Fruit fly (Drosophila melanogaster) whole organism, embryonic: ENCODE results near the gene ND-B17.

Source experiments
- Atf6 ChIP-seq: fragments of 200-800 bp; sonication (Bioruptor generic); IDR thresholded peaks from 2 replicates; pipeline ENCODE4 v1.3.6; 2022; ENCODE audit warnings: missing biosample characterization, missing genetic modification characterization
- CG11247 ChIP-seq: fragments of 200-800 bp; sonication (Bioruptor generic); IDR thresholded peaks from 2 replicates; pipeline ENCODE4 v1.3.6; 2022; ENCODE audit warnings: missing biosample characterization, missing genetic modification characterization
- CG14667 ChIP-seq: fragments of 200-800 bp; sonication (Bioruptor generic); IDR thresholded peaks from 2 replicates; pipeline ENCODE4 v1.3.6; 2022; ENCODE audit warnings: missing biosample characterization, missing genetic modification characterization
- CG14860 ChIP-seq: fragments of 200-800 bp; sonication (Bioruptor generic); IDR thresholded peaks from 3 replicates; pipeline ENCODE4 v1.3.6; 2022; ENCODE audit warnings: missing biosample characterization, missing genetic modification characterization; ENCODE audit not compliant: partially characterized antibody
- CG15073 ChIP-seq: fragments of 200-800 bp; sonication (Bioruptor generic); optimal IDR thresholded peaks from 2 replicates; lab custom pipeline; 2016; ENCODE audit warnings: missing biosample characterization, missing genetic modification characterization
- CG15269 ChIP-seq: fragments of 200-800 bp; sonication (Bioruptor generic); optimal IDR thresholded peaks from 2 replicates; lab custom pipeline; 2018; ENCODE audit warnings: missing biosample characterization, mild to moderate bottlenecking, missing genetic modification characterization, moderate library complexity
- CG1603 ChIP-seq: fragments of 200-800 bp; sonication (Bioruptor generic); optimal IDR thresholded peaks from 2 replicates; lab custom pipeline; 2019; ENCODE audit warnings: missing biosample characterization, mild to moderate bottlenecking, missing genetic modification characterization, moderate library complexity
- CG16813 ChIP-seq: fragments of 200-800 bp; sonication (Bioruptor generic); IDR thresholded peaks from 3 replicates; pipeline ENCODE4 v1.3.6; 2022; ENCODE audit warnings: missing biosample characterization, missing genetic modification characterization; ENCODE audit not compliant: partially characterized antibody
- CG17328 ChIP-seq: fragments of 200-800 bp; sonication (Bioruptor generic); IDR thresholded peaks from 2 replicates; pipeline ENCODE4 v1.3.6; 2022; ENCODE audit warnings: missing biosample characterization, missing genetic modification characterization
- CG18262 ChIP-seq: fragments of 200-800 bp; optimal IDR thresholded peaks from 3 replicates; lab custom pipeline; 2019; ENCODE audit warnings: missing biosample characterization, mild to moderate bottlenecking, missing genetic modification characterization, moderate library complexity
- CG34422 ChIP-seq: fragments of 200-800 bp; sonication (Bioruptor generic); IDR thresholded peaks from 3 replicates; pipeline ENCODE4 v1.3.6; 2022; ENCODE audit warnings: missing biosample characterization, missing genetic modification characterization
- CG5245 ChIP-seq: fragments of 200-800 bp; sonication (Bioruptor generic); optimal IDR thresholded peaks from 3 replicates; lab custom pipeline; 2016; ENCODE audit warnings: missing biosample characterization, missing genetic modification characterization
- CG6254 ChIP-seq: fragments of 200-800 bp; sonication (Bioruptor generic); optimal IDR thresholded peaks from 3 replicates; lab custom pipeline; 2017; ENCODE audit warnings: mild to moderate bottlenecking, missing biosample characterization, missing genetic modification reagents, missing genetic modification characterization
- CG7745 ChIP-seq: fragments of 200-800 bp; sonication (Bioruptor generic); optimal IDR thresholded peaks from 2 replicates; lab custom pipeline; 2018; ENCODE audit warnings: missing biosample characterization, mild to moderate bottlenecking, missing genetic modification characterization, moderate library complexity
- CG8089 ChIP-seq: fragments of 200-800 bp; sonication (Bioruptor generic); optimal IDR thresholded peaks from 3 replicates; lab custom pipeline; 2016; ENCODE audit warnings: missing biosample characterization, missing genetic modification characterization
- CG8944 ChIP-seq: fragments of 200-800 bp; sonication (Bioruptor generic); optimal IDR thresholded peaks from 3 replicates; lab custom pipeline; 2016; ENCODE audit warnings: missing biosample characterization, missing genetic modification characterization
- CG9609 ChIP-seq: fragments of 200-800 bp; sonication (Bioruptor generic); optimal IDR thresholded peaks from 3 replicates; lab custom pipeline; 2016; ENCODE audit warnings: missing biosample characterization, missing genetic modification characterization
- Dek ChIP-seq: fragments of 200-800 bp; sonication (Bioruptor generic); optimal IDR thresholded peaks from 3 replicates; lab custom pipeline; 2019; ENCODE audit warnings: missing biosample characterization, mild to moderate bottlenecking, missing genetic modification characterization, moderate library complexity
- Drgx ChIP-seq: fragments of 200-800 bp; sonication (Bioruptor generic); IDR thresholded peaks from 2 replicates; pipeline ENCODE4 v1.3.6; 2022; ENCODE audit warnings: missing biosample characterization, missing genetic modification characterization
- ERR ChIP-seq: fragments of 200-800 bp; sonication (Bioruptor generic); optimal IDR thresholded peaks from 2 replicates; lab custom pipeline; 2016; ENCODE audit warnings: missing biosample characterization, missing genetic modification characterization
- Eip74EF ChIP-seq, 2 experiments: fragments of 200-800 bp in 1 of 2; fragments of >200 bp in 1 of 2; sonication (Bioruptor generic) in 1 of 2; optimal IDR thresholded peaks; 2 replicates each; lab custom pipeline; 2017 to 2019; ENCODE audit warnings: missing biosample characterization in 2 of 2, missing genetic modification characterization in 2 of 2, mild to moderate bottlenecking in 1 of 2, moderate library complexity in 1 of 2
- Elba2 ChIP-seq: fragments of 200-800 bp; sonication (Bioruptor generic); optimal IDR thresholded peaks from 3 replicates; lab custom pipeline; 2016; ENCODE audit warnings: missing biosample characterization, missing genetic modification characterization
- H2.0 ChIP-seq: fragments of 200-800 bp; sonication (Bioruptor generic); IDR thresholded peaks from 2 replicates; pipeline ENCODE4 v1.3.6; 2022; ENCODE audit warnings: missing biosample characterization, missing genetic modification characterization
- HLH4C ChIP-seq: fragments of 200-800 bp; sonication (Bioruptor generic); IDR thresholded peaks from 3 replicates; pipeline ENCODE4 v1.3.6; 2022; ENCODE audit warnings: missing biosample characterization, missing genetic modification characterization; ENCODE audit not compliant: partially characterized antibody
- HLHmδ ChIP-seq: fragments of 200-800 bp; sonication (Bioruptor generic); optimal IDR thresholded peaks from 2 replicates; lab custom pipeline; 2018; ENCODE audit warnings: missing biosample characterization, mild to moderate bottlenecking, missing genetic modification characterization, moderate library complexity
- HmgZ ChIP-seq: fragments of 200-800 bp; sonication (Bioruptor generic); optimal IDR thresholded peaks from 2 replicates; lab custom pipeline; 2018; ENCODE audit warnings: missing biosample characterization, mild to moderate bottlenecking, missing genetic modification characterization
- Mrtf ChIP-seq: fragments of 200-800 bp; sonication (Bioruptor generic); IDR thresholded peaks from 3 replicates; pipeline ENCODE4 v1.3.6; 2022; ENCODE audit warnings: missing biosample characterization, missing genetic modification characterization
- NFAT ChIP-seq: fragments of 200-800 bp; sonication (Bioruptor generic); IDR thresholded peaks from 2 replicates; pipeline ENCODE4 v1.3.6; 2022; ENCODE audit warnings: missing biosample characterization, missing genetic modification characterization
- Pdp1 ChIP-seq, 2 experiments: fragments of 200-800 bp; sonication (Bioruptor generic); optimal IDR thresholded peaks; 3 replicates each; lab custom pipeline; 2016; ENCODE audit warnings: missing biosample characterization in 2 of 2, missing genetic modification characterization in 2 of 2, mild to moderate bottlenecking in 1 of 2, moderate library complexity in 1 of 2
- Stat92E ChIP-seq, 3 experiments: fragments of >200 bp in 2 of 3; fragments of 200-800 bp in 1 of 3; sonication (Bioruptor generic) in 1 of 3; optimal IDR thresholded peaks; 2 replicates each; lab custom pipeline; 2017 to 2019; ENCODE audit warnings: missing biosample characterization in 3 of 3, missing genetic modification characterization in 3 of 3, mild to moderate bottlenecking in 1 of 3, moderate library complexity in 1 of 3
- aop ChIP-seq: fragments of 200-800 bp; sonication (Bioruptor generic); IDR thresholded peaks from 2 replicates; pipeline ENCODE4 v1.3.6; 2022; ENCODE audit warnings: missing biosample characterization, missing genetic modification characterization
- bcd ChIP-seq: fragments of 200-800 bp; sonication (Bioruptor generic); optimal IDR thresholded peaks from 2 replicates; lab custom pipeline; 2017; ENCODE audit warnings: missing biosample characterization, mild to moderate bottlenecking, missing genetic modification characterization
- br ChIP-seq: fragments of >200 bp; optimal IDR thresholded peaks from 2 replicates; lab custom pipeline; 2017
- chn ChIP-seq: fragments of 200-800 bp; sonication (Bioruptor generic); optimal IDR thresholded peaks from 2 replicates; lab custom pipeline; 2016; ENCODE audit warnings: missing biosample characterization, missing genetic modification characterization
- ci ChIP-seq: fragments of 200-800 bp; sonication (Bioruptor generic); IDR thresholded peaks from 3 replicates; pipeline ENCODE4 v1.3.6; 2022; ENCODE audit warnings: missing biosample characterization, missing genetic modification characterization
- crp ChIP-seq, 2 experiments: fragments of 200-800 bp; sonication (Bioruptor generic); optimal IDR thresholded peaks; 2 replicates in 1 of 2; 3 replicates in 1 of 2; lab custom pipeline; 2017; ENCODE audit warnings: missing biosample characterization in 2 of 2, missing genetic modification characterization in 2 of 2, mild to moderate bottlenecking in 1 of 2, moderate library complexity in 1 of 2
- da ChIP-seq: fragments of 200-800 bp; sonication (Bioruptor generic); optimal IDR thresholded peaks from 2 replicates; lab custom pipeline; 2016; ENCODE audit warnings: missing biosample characterization, missing genetic modification characterization
- knrl ChIP-seq: fragments of 200-800 bp; sonication (Bioruptor generic); IDR thresholded peaks from 3 replicates; pipeline ENCODE4 v1.3.6; 2022; ENCODE audit warnings: missing biosample characterization, missing genetic modification characterization; ENCODE audit not compliant: partially characterized antibody
- pros ChIP-seq: fragments of 200-800 bp; sonication (Bioruptor generic); optimal IDR thresholded peaks from 3 replicates; lab custom pipeline; 2019; ENCODE audit warnings: missing biosample characterization, mild to moderate bottlenecking, missing genetic modification characterization, moderate library complexity
- run ChIP-seq: fragments of 200-800 bp; sonication (Bioruptor generic); optimal IDR thresholded peaks from 3 replicates; lab custom pipeline; 2018; ENCODE audit warnings: missing biosample characterization, mild to moderate bottlenecking, missing genetic modification characterization
- sc ChIP-seq, 3 experiments: fragments of >200 bp in 2 of 3; fragments of 200-800 bp in 1 of 3; sonication (Bioruptor generic) in 1 of 3; optimal IDR thresholded peaks; 2 replicates in 2 of 3; 3 replicates in 1 of 3; lab custom pipeline; 2017; ENCODE audit warnings: mild to moderate bottlenecking in 1 of 3, missing biosample characterization in 1 of 3, missing genetic modification characterization in 1 of 3, missing genetic modification reagents in 1 of 3
- shn ChIP-seq: fragments of 200-800 bp; sonication (Bioruptor generic); optimal IDR thresholded peaks from 3 replicates; lab custom pipeline; 2016; ENCODE audit warnings: missing biosample characterization, missing genetic modification characterization
- sim ChIP-seq: fragments of 200-800 bp; sonication (Bioruptor generic); IDR thresholded peaks from 2 replicates; pipeline ENCODE4 v1.3.6; 2022; ENCODE audit warnings: missing biosample characterization, missing genetic modification characterization
- tio ChIP-seq: fragments of 200-800 bp; sonication (Bioruptor generic); optimal IDR thresholded peaks from 2 replicates; lab custom pipeline; 2017; ENCODE audit warnings: missing biosample characterization, missing genetic modification characterization, inconsistent platforms
- vfl ChIP-seq: fragments of 200-800 bp; sonication (Bioruptor generic); optimal IDR thresholded peaks from 2 replicates; lab custom pipeline; 2016; ENCODE audit warnings: missing biosample characterization, missing genetic modification characterization
- vvl ChIP-seq: fragments of 200-800 bp; sonication (Bioruptor generic); IDR thresholded peaks from 2 replicates; pipeline ENCODE4 v1.3.6; 2022; ENCODE audit warnings: missing biosample characterization, missing genetic modification characterization
- wdn ChIP-seq: fragments of 200-800 bp; sonication (Bioruptor generic); IDR thresholded peaks from 2 replicates; pipeline ENCODE4 v1.3.6; 2022; ENCODE audit warnings: missing biosample characterization, missing genetic modification characterization
- yki ChIP-seq: fragments of >200 bp; optimal IDR thresholded peaks from 3 replicates; lab custom pipeline; 2018
- zen ChIP-seq: fragments of 200-800 bp; sonication (Bioruptor generic); optimal IDR thresholded peaks from 3 replicates; lab custom pipeline; 2018; ENCODE audit warnings: missing biosample characterization, mild to moderate bottlenecking, missing genetic modification characterization, moderate library complexity
- zf30C ChIP-seq: fragments of 200-800 bp; sonication (Bioruptor generic); optimal IDR thresholded peaks from 3 replicates; lab custom pipeline; 2018; ENCODE audit warnings: missing biosample characterization, mild to moderate bottlenecking, missing genetic modification characterization

Gene ND-B17

dm6 chr2L:15762466-15762865 lies 11.6 kb upstream of the ND-B17 start, which contains the start of gene Gli (continued):
- TF ChIP-seq CG18262 (tag; lab: Kevin White, UChicago) (no peak), vvl (GFP tag; lab: Robert Waterston, UW) (peak; percentile 66), H2.0 (GFP tag; lab: Robert Waterston, UW) (peak; percentile 7; the same call in 1 of the 2 replicates), zf30C (no peak), wdn (no peak), da (GFP tag; lab: Kevin White, UChicago) (no peak), tio (GFP tag; lab: Kevin White, UChicago) (no peak), CG1603 (tag; lab: Kevin White, UChicago) (no peak), CG9609 (no peak), CG7745 (no peak), CG6254 (GFP tag; lab: Kevin White, UChicago) (no peak), crp (GFP tag; optimal IDR thresholded peaks at IDR 0.05; lab: Kevin White, UChicago) (peak in 1 of 2 experiments; percentile 54), CG11247 (GFP tag; lab: Robert Waterston, UW) (no peak), CG8089 (no peak), run (tag; lab: Kevin White, UChicago) (no peak), zen (tag; lab: Kevin White, UChicago) (no peak), shn (GFP tag; lab: Kevin White, UChicago) (no peak), CG8944 (GFP tag; lab: Kevin White, UChicago) (no peak), aop (no peak), Dek (tag; lab: Kevin White, UChicago) (no peak), Mrtf (GFP tag; lab: Robert Waterston, UW) (no peak), CG14860 (GFP tag; lab: Robert Waterston, UW) (no peak), CG15269 (tag; lab: Kevin White, UChicago) (no peak), CG15073 (GFP tag; lab: Kevin White, UChicago) (no peak), sc (optimal IDR thresholded peaks at IDR 0.05; lab: Kevin White, UChicago) (no peak), sc (GFP tag; optimal IDR thresholded peaks at IDR 0.05; lab: Kevin White, UChicago) (no peak), HLH4C (GFP tag; lab: Robert Waterston, UW) (peak; percentile 45; the same call in 1 of the 3 replicates), yki (lab: Kevin White, UChicago) (no peak), Eip74EF (GFP tag; optimal IDR thresholded peaks at IDR 0.05; lab: Kevin White, UChicago) (peak in 1 of 2 experiments; percentile 48), Pdp1 (GFP tag; optimal IDR thresholded peaks at IDR 0.05; lab: Kevin White, UChicago) (peak in 1 of 2 experiments; percentile 46), pros (GFP tag; lab: Kevin White, UChicago) (peak; percentile 63), Drgx (GFP tag; lab: Robert Waterston, UW) (peak; percentile 61; the same call in 1 of the 2 replicates), br (lab: Kevin White, UChicago) (no peak), ERR (GFP tag; lab: Kevin White, UChicago) (peak; percentile 25), HLHmδ (GFP tag; lab: Kevin White, UChicago) (peak; percentile 8), CG14667 (GFP tag; lab: Robert Waterston, UW) (no peak), vfl (GFP tag; lab: Kevin White, UChicago) (peak; percentile 10), Elba2 (GFP tag; lab: Kevin White, UChicago) (no peak), knrl (GFP tag; lab: Robert Waterston, UW) (peak; percentile 29; the same call in 1 of the 3 replicates), chn (GFP tag; lab: Kevin White, UChicago) (no peak), bcd (no peak), sim (peak; percentile 43; the same call in 1 of the 2 replicates), HmgZ (tag; lab: Kevin White, UChicago) (peak; percentile 68), Atf6 (GFP tag; lab: Robert Waterston, UW) (peak; percentile 67; the same call in 1 of the 2 replicates), CG17328 (GFP tag; lab: Robert Waterston, UW) (peak; percentile 26; the same call in 1 of the 2 replicates), NFAT (GFP tag; lab: Robert Waterston, UW) (peak; percentile 51; the same call in 1 of the 2 replicates), CG16813 (GFP tag; lab: Robert Waterston, UW) (peak; percentile 38; the same call in 1 of the 3 replicates), CG5245 (GFP tag; lab: Kevin White, UChicago) (no peak), CG34422 (GFP tag; lab: Robert Waterston, UW) (peak; percentile 75; the same call in 2 of the 3 replicates), ci (peak; percentile 82), Stat92E (GFP tag; optimal IDR thresholded peaks at IDR 0.05; lab: Kevin White, UChicago) (peak in 1 of 3 experiments; percentile 80)
